Fruit fly (Drosophila melanogaster): ENCODE data around the gene RpL34a.

Gene RpL34a

dm6 chr3R:26036153-26037144, 22.6 kb downstream of the RpL34a start (continued):
- TF ChIP-seq CG18599 (GFP tag; optimal IDR thresholded peaks at IDR 0.05), result peak; percentile 78
- TF ChIP-seq CG34224 (GFP tag; IDR thresholded peaks at IDR 0.05; ENCODE audit: partially characterized antibody), result no peak
- TF ChIP-seq Dref (GFP tag; IDR thresholded peaks at IDR 0.05), result no peak
- peak; percentile 55 for TF ChIP-seq jing (GFP tag; optimal IDR thresholded peaks at IDR 0.05)
- no peak for TF ChIP-seq Scr (GFP tag; IDR thresholded peaks at IDR 0.05; ENCODE audit: partially characterized antibody)
- TF ChIP-seq lilli (GFP tag; optimal IDR thresholded peaks at IDR 0.05), result peak; percentile 46
- TF ChIP-seq Dll (GFP tag; IDR thresholded peaks at IDR 0.05; ENCODE audit: partially characterized antibody), result no peak
- peak; percentile 28 for TF ChIP-seq CG3163 (GFP tag; optimal IDR thresholded peaks at IDR 0.05)
- TF ChIP-seq ssp (GFP tag; IDR thresholded peaks at IDR 0.05), result peak; percentile 50; the same call in 1 of the 2 replicates
- TF ChIP-seq CG1233 (GFP tag; optimal IDR thresholded peaks at IDR 0.05), result peak; percentile 90
- no peak for TF ChIP-seq dati (GFP tag; IDR thresholded peaks at IDR 0.05)
- peak; percentile 30 for TF ChIP-seq CG12942 (GFP tag; optimal IDR thresholded peaks at IDR 0.05)
- peak; percentile 15 for TF ChIP-seq cad (GFP tag; optimal IDR thresholded peaks at IDR 0.05)
- TF ChIP-seq shn (GFP tag; optimal IDR thresholded peaks at IDR 0.05), result peak; percentile 41
- peak; percentile 95 for TF ChIP-seq twi (tag; optimal IDR thresholded peaks at IDR 0.05)
- TF ChIP-seq Stat92E (GFP tag; optimal IDR thresholded peaks at IDR 0.05), result peak in 1 of 3 experiments; percentile 99
- TF ChIP-seq Gsc (GFP tag; IDR thresholded peaks at IDR 0.05), result peak; percentile 51; the same call in 1 of the 2 replicates
- 0 out of 2 replicates have a peak, but pooled peaks have one; percentile 13 for TF ChIP-seq CG7372 (GFP tag; IDR thresholded peaks at IDR 0.05)
- peak; percentile 83 for TF ChIP-seq CG12104 (GFP tag; optimal IDR thresholded peaks at IDR 0.05)
- peak; percentile 99 for TF ChIP-seq sens (GFP tag)
- TF ChIP-seq Awh (GFP tag; IDR thresholded peaks at IDR 0.05), result peak; percentile 69
- TF ChIP-seq HLH3B (GFP tag; IDR thresholded peaks at IDR 0.05), result peak; percentile 62
- TF ChIP-seq CG12236 (GFP tag; optimal IDR thresholded peaks at IDR 0.05), result peak; percentile 83
- no peak for TF ChIP-seq hkb (optimal IDR thresholded peaks at IDR 0.05)
- no peak; the same call in 1 of the 2 replicates for TF ChIP-seq hkb (GFP tag; IDR thresholded peaks at IDR 0.05)
- peak; percentile 92 for TF ChIP-seq Oli (tag; optimal IDR thresholded peaks at IDR 0.05)
- TF ChIP-seq CG34376 (GFP tag; optimal IDR thresholded peaks at IDR 0.05), result no peak
- TF ChIP-seq oc (tag; optimal IDR thresholded peaks at IDR 0.05), result peak; percentile 84
- peak; percentile 96 for TF ChIP-seq trem (tag; optimal IDR thresholded peaks at IDR 0.05)
- peak; percentile 77 for TF ChIP-seq bab2 (GFP tag; optimal IDR thresholded peaks at IDR 0.05)
- TF ChIP-seq Meics (GFP tag; optimal IDR thresholded peaks at IDR 0.05), result peak; percentile 42
- peak; percentile 97 for TF ChIP-seq phol (tag; optimal IDR thresholded peaks at IDR 0.05)
- peak; percentile 96 for TF ChIP-seq Sox100B (GFP tag; optimal IDR thresholded peaks at IDR 0.05)
- TF ChIP-seq CG11456 (GFP tag; IDR thresholded peaks at IDR 0.05), result no peak
- TF ChIP-seq knrl (GFP tag; IDR thresholded peaks at IDR 0.05; ENCODE audit: partially characterized antibody), result 0 out of 3 replicates have a peak, but pooled peaks have one; percentile 16
- TF ChIP-seq gsb (GFP tag; IDR thresholded peaks at IDR 0.05), result no peak
- TF ChIP-seq dmrt11E (tag; optimal IDR thresholded peaks at IDR 0.05), result peak; percentile 100
- TF ChIP-seq CG2116 (GFP tag; optimal IDR thresholded peaks at IDR 0.05), result peak; percentile 70
- TF ChIP-seq Kr (GFP tag; optimal IDR thresholded peaks at IDR 0.05), result peak; percentile 96
- peak; percentile 94 for TF ChIP-seq ac (GFP tag; optimal IDR thresholded peaks at IDR 0.05)
- TF ChIP-seq CG15011 (GFP tag; optimal IDR thresholded peaks at IDR 0.05), result peak; percentile 78
- TF ChIP-seq zf30C (GFP tag; optimal IDR thresholded peaks at IDR 0.05), result no peak
- TF ChIP-seq fd96Cb (tag; optimal IDR thresholded peaks at IDR 0.05), result peak; percentile 94
- peak; percentile 31 to 37 for TF ChIP-seq insv (GFP tag; optimal IDR thresholded peaks at IDR 0.05)
- TF ChIP-seq gcm2 (GFP tag; optimal IDR thresholded peaks at IDR 0.05), result peak; percentile 42
- no peak for TF ChIP-seq CG32532 (GFP tag; IDR thresholded peaks at IDR 0.05)
- TF ChIP-seq Fer3 (tag; optimal IDR thresholded peaks at IDR 0.05), result peak; percentile 57
- peak; percentile 30 for TF ChIP-seq Myb (GFP tag; optimal IDR thresholded peaks at IDR 0.05)
